Worm (Caenorhabditis elegans) whole organism, L3 larva: ENCODE data around the gene C54E4.5.

ENCODE experiments used
- R02D3.7 ChIP-seq: fragments of 150-350 bp; optimal IDR thresholded peaks from 2 replicates; lab custom pipeline; 2014; ENCODE audit warnings: missing biosample characterization, missing genetic modification characterization
- ZK546.5 ChIP-seq: sonication (generic microtip); optimal IDR thresholded peaks from 2 replicates; lab custom pipeline; 2017; ENCODE audit warnings: missing biosample characterization, missing genetic modification characterization
- aly-2 ChIP-seq: fragments of 150-350 bp; optimal IDR thresholded peaks from 2 replicates; lab custom pipeline; 2014; ENCODE audit warnings: missing biosample characterization, missing genetic modification characterization
- ceh-28 ChIP-seq: fragments of 150-350 bp; optimal IDR thresholded peaks from 2 replicates; lab custom pipeline; 2014; ENCODE audit warnings: missing biosample characterization, missing genetic modification reagents, missing genetic modification characterization
- ceh-82 ChIP-seq: fragments of 150-350 bp; optimal IDR thresholded peaks from 2 replicates; lab custom pipeline; 2014; ENCODE audit warnings: missing biosample characterization, missing genetic modification characterization
- ceh-9 ChIP-seq: sonication (generic microtip); optimal IDR thresholded peaks from 2 replicates; lab custom pipeline; 2018; ENCODE audit warnings: missing biosample characterization, missing genetic modification characterization
- egl-27 ChIP-seq: sonication (generic microtip); optimal IDR thresholded peaks from 4 replicates; lab custom pipeline; 2017; ENCODE audit warnings: missing biosample characterization, missing genetic modification reagents, missing genetic modification characterization
- elt-1 ChIP-seq: fragments of 150-350 bp; optimal IDR thresholded peaks from 2 replicates; lab custom pipeline; 2014; ENCODE audit warnings: missing biosample characterization, missing genetic modification characterization
- elt-2 ChIP-seq: sonication (generic microtip); optimal IDR thresholded peaks from 2 replicates; lab custom pipeline; 2016; ENCODE audit warnings: missing genetic modification reagents, mild to moderate bottlenecking, missing genetic modification characterization, missing compliant biosample characterization
- elt-3 ChIP-seq, 3 experiments: fragments of 150-350 bp in 1 of 3; sonication (generic microtip) in 2 of 3; optimal IDR thresholded peaks; 2 replicates in 2 of 3; 4 replicates in 1 of 3; lab custom pipeline; 2014 to 2017; ENCODE audit warnings: missing biosample characterization in 3 of 3, missing genetic modification characterization in 3 of 3
- eor-1 ChIP-seq, 2 experiments: fragments of 150-350 bp; optimal IDR thresholded peaks; 2 replicates each; lab custom pipeline; 2014 to 2018; ENCODE audit warnings: missing biosample characterization in 2 of 2, missing genetic modification characterization in 2 of 2
- fkh-10 ChIP-seq: sonication (generic microtip); optimal IDR thresholded peaks from 2 replicates; lab custom pipeline; 2017; ENCODE audit warnings: missing biosample characterization, missing genetic modification reagents, missing genetic modification characterization
- fos-1 ChIP-seq: fragments of 150-350 bp; optimal IDR thresholded peaks from 2 replicates; lab custom pipeline; 2014; ENCODE audit warnings: missing biosample characterization, missing genetic modification characterization
- lin-39 ChIP-seq: fragments of 150-350 bp; optimal IDR thresholded peaks from 2 replicates; lab custom pipeline; 2018; ENCODE audit warnings: missing biosample characterization, missing genetic modification reagents, missing genetic modification characterization
- lsy-12 ChIP-seq: sonication (generic microtip); optimal IDR thresholded peaks from 2 replicates; lab custom pipeline; 2016; ENCODE audit warnings: mild to moderate bottlenecking, missing genetic modification characterization, missing compliant biosample characterization
- nfya-1 ChIP-seq: sonication (generic microtip); optimal IDR thresholded peaks from 2 replicates; lab custom pipeline; 2017; ENCODE audit warnings: missing genetic modification characterization, mild to moderate bottlenecking, missing compliant biosample characterization, antibody characterized with exemption, moderate library complexity; ENCODE audit not compliant: insufficient read depth
- nhr-12 ChIP-seq: fragments of 150-350 bp; optimal IDR thresholded peaks from 2 replicates; lab custom pipeline; 2014; ENCODE audit warnings: missing biosample characterization, missing genetic modification characterization
- nhr-23 ChIP-seq: fragments of 150-350 bp; optimal IDR thresholded peaks from 2 replicates; lab custom pipeline; 2014; ENCODE audit warnings: missing biosample characterization, missing genetic modification reagents, missing genetic modification characterization
- nhr-237 ChIP-seq: fragments of 150-350 bp; optimal IDR thresholded peaks from 2 replicates; lab custom pipeline; 2014; ENCODE audit warnings: missing biosample characterization, missing genetic modification characterization
- nhr-43 ChIP-seq: sonication (generic microtip); optimal IDR thresholded peaks from 2 replicates; lab custom pipeline; 2016; ENCODE audit warnings: mild to moderate bottlenecking, missing genetic modification characterization, missing compliant biosample characterization; ENCODE audit not compliant: poor library complexity, severe bottlenecking
- nhr-67 ChIP-seq: fragments of 150-350 bp; optimal IDR thresholded peaks from 2 replicates; lab custom pipeline; 2014; ENCODE audit warnings: missing biosample characterization, missing genetic modification characterization
- nhr-76 ChIP-seq: fragments of 150-350 bp; sonication (generic microtip); optimal IDR thresholded peaks from 5 replicates; lab custom pipeline; 2014; ENCODE audit warnings: missing biosample characterization, missing genetic modification characterization
- nhr-77 ChIP-seq: fragments of 150-350 bp; optimal IDR thresholded peaks from 2 replicates; lab custom pipeline; 2014; ENCODE audit warnings: missing biosample characterization, missing genetic modification characterization
- pha-4 ChIP-seq: fragments of 150-350 bp; optimal IDR thresholded peaks from 2 replicates; lab custom pipeline; 2014; ENCODE audit warnings: missing biosample characterization, missing genetic modification reagents, missing genetic modification characterization
- pqm-1 ChIP-seq: fragments of 150-350 bp; optimal IDR thresholded peaks from 2 replicates; lab custom pipeline; 2017; ENCODE audit warnings: missing biosample characterization, missing genetic modification characterization, inconsistent platforms
- skn-1 ChIP-seq: fragments of 150-350 bp; optimal IDR thresholded peaks from 2 replicates; lab custom pipeline; 2014; ENCODE audit warnings: missing biosample characterization, missing genetic modification characterization
- tbx-2 ChIP-seq: sonication (generic microtip); optimal IDR thresholded peaks from 2 replicates; lab custom pipeline; 2016; ENCODE audit warnings: mild to moderate bottlenecking, missing genetic modification characterization, missing compliant biosample characterization
- unc-39 ChIP-seq: sonication (generic microtip); optimal IDR thresholded peaks from 4 replicates; lab custom pipeline; 2017; ENCODE audit warnings: missing biosample characterization, missing genetic modification characterization
- ztf-11 ChIP-seq: fragments of 150-350 bp; optimal IDR thresholded peaks from 2 replicates; lab custom pipeline; 2014; ENCODE audit warnings: missing biosample characterization, missing genetic modification characterization
- ztf-4 ChIP-seq: fragments of 150-350 bp; optimal IDR thresholded peaks from 2 replicates; lab custom pipeline; 2014; ENCODE audit warnings: missing biosample characterization, missing genetic modification characterization

C54E4.5 gene

DNA sequence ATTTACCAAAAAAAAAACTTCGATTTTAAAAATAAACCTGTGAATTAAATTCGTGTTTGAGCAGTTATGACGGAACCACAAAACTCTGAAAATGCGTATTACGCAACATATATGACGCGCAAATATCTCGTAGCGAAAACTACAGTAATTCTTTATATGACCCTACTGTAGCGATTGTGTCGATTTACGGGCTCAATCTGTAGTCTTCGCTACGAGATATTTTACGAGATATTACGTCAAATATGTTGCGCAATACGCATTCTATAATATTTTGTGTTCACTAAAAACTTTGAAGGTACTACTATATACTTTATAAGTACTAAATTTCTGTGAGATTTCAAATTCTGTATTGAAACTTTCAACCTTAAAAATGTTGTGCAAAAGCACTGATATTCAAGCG lies 11.6 kb downstream of the C54E4.5 start:
- TF ChIP-seq ZK546.5 (tag; lab: Kevin White, UChicago) (no peak), ztf-11 (tag; lab: Kevin White, UChicago) (no peak), pha-4 (tag; lab: Kevin White, UChicago) (no peak), aly-2 (tag; lab: Kevin White, UChicago) (no peak), ceh-28 (tag; lab: Kevin White, UChicago) (no peak), eor-1 (tag; optimal IDR thresholded peaks at IDR 0.05; lab: Kevin White, UChicago) (no peak)

DNA sequence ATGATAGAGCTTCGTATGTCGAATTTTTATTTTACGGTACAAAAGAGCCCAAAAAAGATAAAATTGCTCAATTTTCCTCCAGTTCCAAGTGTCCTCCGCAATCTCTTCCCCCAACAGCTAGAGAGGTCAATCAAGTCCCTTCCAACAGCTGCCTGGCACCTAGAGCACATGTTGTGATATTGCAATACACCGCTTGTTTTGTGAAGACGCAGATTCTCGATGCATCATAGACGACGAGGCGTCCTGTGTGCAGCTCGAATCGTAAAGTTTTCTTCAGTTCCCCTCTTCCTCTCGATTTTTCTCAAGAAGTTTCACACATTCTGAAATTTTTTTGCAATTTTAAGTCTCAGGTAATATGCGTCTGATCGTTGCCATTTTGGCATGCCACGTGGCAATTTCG lies 12.5 kb downstream of the C54E4.5 start, which contains the start of gene test-1:
TSS of gene test-1 (plus strand) at position 345 of the 400 bp plus-strand sequence.
- no peak for TF ChIP-seq lsy-12 (tag; lab: Kevin White, UChicago)
- TF ChIP-seq elt-1 (tag; lab: Kevin White, UChicago): no peak
- no peak for TF ChIP-seq nhr-23 (tag; lab: Kevin White, UChicago)
- TF ChIP-seq ztf-4: no peak
- TF ChIP-seq pqm-1: no peak
- no peak for TF ChIP-seq skn-1 (tag; lab: Kevin White, UChicago)
- TF ChIP-seq ceh-82 (tag; lab: Kevin White, UChicago): no peak
- TF ChIP-seq nhr-77: no peak
- no peak for TF ChIP-seq elt-3 (tag; optimal IDR thresholded peaks at IDR 0.05; lab: Kevin White, UChicago)
- TF ChIP-seq ztf-11 (tag; lab: Kevin White, UChicago): no peak

DNA sequence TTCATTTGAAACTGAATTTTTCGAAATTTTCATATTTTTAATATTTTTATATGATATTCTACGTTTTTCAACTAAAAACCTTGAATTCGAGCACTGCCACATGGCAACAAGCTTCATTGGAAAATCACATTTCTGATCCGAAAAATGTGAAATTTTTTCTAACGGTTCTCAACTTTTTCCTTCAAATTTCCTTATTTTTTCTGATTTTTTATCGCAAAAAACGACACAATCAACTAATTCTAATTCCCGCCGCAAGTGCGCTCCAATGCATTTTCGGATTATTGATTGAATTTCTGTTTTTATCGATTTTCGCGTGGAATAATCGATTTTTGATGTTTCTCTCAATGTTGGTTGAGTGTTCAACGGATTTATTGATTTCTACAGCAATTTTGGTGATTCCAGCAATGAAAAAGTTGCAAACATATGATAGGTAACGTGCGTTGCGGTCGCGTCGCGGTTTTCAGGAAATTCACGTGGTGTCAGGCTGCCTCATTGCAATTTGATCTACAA lies 15.6 kb downstream of the C54E4.5 start, which contains the start of gene C23H5.12:
TSS of gene C23H5.12 (plus strand) at position 51 of the 510 bp plus-strand sequence.
- TF ChIP-seq fkh-10 (GFP tag; lab: Kevin White, UChicago) (no peak), pha-4 (tag; lab: Kevin White, UChicago) (no peak), nfya-1 (tag; lab: Kevin White, UChicago) (no peak), nhr-23 (tag; lab: Kevin White, UChicago) (no peak), ztf-4 (no peak), ceh-28 (tag; lab: Kevin White, UChicago) (peak; percentile 52), nhr-67 (tag; lab: Kevin White, UChicago) (no peak), ztf-11 (tag; lab: Kevin White, UChicago) (no peak), ceh-9 (no peak)

DNA sequence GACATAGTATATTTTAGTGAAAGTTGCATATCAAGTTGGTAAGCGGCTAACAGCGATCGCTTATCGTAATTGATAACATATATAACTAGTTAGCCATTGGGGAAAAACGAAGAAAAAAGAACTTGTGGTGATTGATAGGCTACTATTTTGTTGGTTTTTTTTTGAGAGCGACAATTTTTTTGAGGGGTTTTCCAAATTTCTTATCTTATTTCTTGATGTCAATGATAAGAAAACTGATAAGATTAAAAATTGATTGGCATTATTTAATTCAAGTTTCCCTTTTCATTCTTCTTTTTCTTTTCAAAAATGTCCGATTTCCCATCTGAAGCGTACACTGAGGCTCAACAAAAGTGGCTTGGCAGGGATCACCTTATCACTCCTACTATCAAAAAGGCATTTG lies 18.4 kb downstream of the C54E4.5 start, which contains the start of gene prmt-6:
TSS of gene prmt-6 (plus strand) at position 252 of the 400 bp plus-strand sequence.
- TF ChIP-seq eor-1 (tag; optimal IDR thresholded peaks at IDR 0.05; lab: Kevin White, UChicago) (no peak), nhr-237 (no peak), elt-2 (peak; percentile 81), skn-1 (tag; lab: Kevin White, UChicago) (no peak), unc-39 (tag; lab: Kevin White, UChicago) (no peak), elt-3 (tag; optimal IDR thresholded peaks at IDR 0.05; lab: Kevin White, UChicago) (peak in 1 of 3 experiments; percentile 26), pqm-1 (peak; percentile 17), nhr-12 (tag; lab: Kevin White, UChicago) (no peak), ceh-9 (no peak), nfya-1 (tag; lab: Kevin White, UChicago) (no peak)

DNA sequence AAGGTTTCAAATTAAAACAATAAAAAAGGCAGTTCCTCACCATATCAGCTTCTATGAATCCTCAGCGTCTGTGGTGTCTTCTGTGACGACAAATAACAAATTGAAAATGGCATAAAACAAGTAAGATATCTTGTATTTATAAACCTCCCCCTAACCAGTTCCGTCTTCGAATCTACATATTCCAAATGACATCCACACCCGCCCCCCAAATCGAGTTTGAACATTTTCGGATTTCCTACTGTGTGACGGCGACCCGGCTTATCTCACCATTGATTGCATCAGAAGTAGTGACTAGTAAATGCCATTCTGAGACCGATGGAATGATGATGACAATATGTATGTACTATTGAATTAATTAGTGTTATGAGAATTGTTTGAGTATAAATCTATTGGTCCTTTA lies 20.3 kb downstream of the C54E4.5 start, which contains the start of gene grl-20:
TSS of gene grl-20 (minus strand) at position 101 of the 400 bp plus-strand sequence.
- TF ChIP-seq ztf-11 (tag; lab: Kevin White, UChicago) (no peak), ZK546.5 (tag; lab: Kevin White, UChicago) (no peak), egl-27 (no peak), pha-4 (tag; lab: Kevin White, UChicago) (no peak), ceh-9 (no peak), nhr-12 (tag; lab: Kevin White, UChicago) (no peak), ztf-4 (no peak), nfya-1 (tag; lab: Kevin White, UChicago) (no peak), nhr-237 (no peak), lin-39 (tag; lab: Kevin White, UChicago) (no peak), lsy-12 (tag; lab: Kevin White, UChicago) (no peak), nhr-23 (tag; lab: Kevin White, UChicago) (no peak), R02D3.7 (tag; lab: Kevin White, UChicago) (no peak), nhr-43 (tag; lab: Kevin White, UChicago) (no peak), fkh-10 (GFP tag; lab: Kevin White, UChicago) (no peak), tbx-2 (tag; lab: Kevin White, UChicago) (no peak), nhr-76 (no peak), fos-1 (tag; lab: Kevin White, UChicago) (no peak)
